Fruit fly (Drosophila melanogaster) whole organism, embryonic: Measurements from ENCODE around the gene Scgalpha.

Experiments
- CG1024 ChIP-seq: fragments of 200-800 bp; sonication (Bioruptor generic); IDR thresholded peaks from 2 replicates; pipeline ENCODE4 v1.3.6; 2022; ENCODE audit warnings: missing biosample characterization, missing genetic modification characterization
- CG10321 ChIP-seq: fragments of 200-800 bp; sonication (Bioruptor generic); IDR thresholded peaks from 2 replicates; pipeline ENCODE4 v1.3.6; 2022; ENCODE audit warnings: missing biosample characterization, missing genetic modification characterization
- CG10431 ChIP-seq: fragments of 200-800 bp; sonication (Bioruptor generic); optimal IDR thresholded peaks from 3 replicates; lab custom pipeline; 2018; ENCODE audit warnings: missing biosample characterization, mild to moderate bottlenecking, missing genetic modification characterization
- CG10959 ChIP-seq: fragments of 200-800 bp; sonication (Bioruptor generic); IDR thresholded peaks from 2 replicates; pipeline ENCODE4 v1.3.6; 2022; ENCODE audit warnings: missing biosample characterization, missing genetic modification characterization
- CG12744 ChIP-seq: fragments of 200-800 bp; sonication (Bioruptor generic); optimal IDR thresholded peaks from 2 replicates; lab custom pipeline; 2016; ENCODE audit warnings: missing biosample characterization, missing genetic modification characterization
- CG13424 ChIP-seq: fragments of 200-800 bp; sonication (Bioruptor generic); optimal IDR thresholded peaks from 2 replicates; lab custom pipeline; 2019; ENCODE audit warnings: missing biosample characterization, mild to moderate bottlenecking, missing genetic modification characterization, moderate library complexity
- CG14965 ChIP-seq: fragments of 200-800 bp; sonication (Bioruptor generic); optimal IDR thresholded peaks from 2 replicates; lab custom pipeline; 2016; ENCODE audit warnings: missing biosample characterization, missing genetic modification characterization, borderline replicate concordance
- CG16813 ChIP-seq: fragments of 200-800 bp; sonication (Bioruptor generic); IDR thresholded peaks from 3 replicates; pipeline ENCODE4 v1.3.6; 2022; ENCODE audit warnings: missing biosample characterization, missing genetic modification characterization; ENCODE audit not compliant: partially characterized antibody
- CG17186 ChIP-seq: fragments of 200-800 bp; sonication (Bioruptor generic); optimal IDR thresholded peaks from 3 replicates; lab custom pipeline; 2017; ENCODE audit warnings: missing biosample characterization, missing genetic modification reagents, missing genetic modification characterization
- CG17568 ChIP-seq: fragments of 200-800 bp; sonication (Bioruptor generic); optimal IDR thresholded peaks from 2 replicates; lab custom pipeline; 2018; ENCODE audit warnings: missing biosample characterization, mild to moderate bottlenecking, missing genetic modification characterization, moderate library complexity
- CG17802 ChIP-seq: fragments of 200-800 bp; sonication (Bioruptor generic); optimal IDR thresholded peaks from 2 replicates; lab custom pipeline; 2018; ENCODE audit warnings: missing biosample characterization, mild to moderate bottlenecking, missing genetic modification characterization, moderate library complexity
- CG2202 ChIP-seq: fragments of 200-800 bp; sonication (Bioruptor generic); optimal IDR thresholded peaks from 2 replicates; lab custom pipeline; 2018; ENCODE audit warnings: missing biosample characterization, mild to moderate bottlenecking, missing genetic modification characterization
- CG30431 ChIP-seq: fragments of 200-800 bp; sonication (Bioruptor generic); optimal IDR thresholded peaks from 2 replicates; lab custom pipeline; 2017; ENCODE audit warnings: missing biosample characterization, missing genetic modification characterization
- CG3281 ChIP-seq: fragments of 200-800 bp; sonication (Bioruptor generic); optimal IDR thresholded peaks from 3 replicates; lab custom pipeline; 2017; ENCODE audit warnings: missing biosample characterization, mild to moderate bottlenecking, missing genetic modification characterization
- CG33557 ChIP-seq: fragments of 200-800 bp; sonication (Bioruptor generic); optimal IDR thresholded peaks from 2 replicates; lab custom pipeline; 2019; ENCODE audit warnings: missing biosample characterization, mild to moderate bottlenecking, missing genetic modification characterization, moderate library complexity
- CG6175 ChIP-seq: fragments of 200-800 bp; sonication (Bioruptor generic); IDR thresholded peaks from 3 replicates; pipeline ENCODE4 v1.3.6; 2022; ENCODE audit warnings: missing biosample characterization, missing genetic modification characterization
- CG8388 ChIP-seq: fragments of 200-800 bp; sonication (Bioruptor generic); optimal IDR thresholded peaks from 2 replicates; lab custom pipeline; 2019; ENCODE audit warnings: missing biosample characterization, mild to moderate bottlenecking, missing genetic modification characterization, moderate library complexity
- CG8765 ChIP-seq: fragments of 200-800 bp; sonication (Bioruptor generic); IDR thresholded peaks from 2 replicates; pipeline ENCODE4 v1.3.6; 2022; ENCODE audit warnings: missing biosample characterization, missing genetic modification characterization
- CkIIα-i1 ChIP-seq: fragments of 200-800 bp; sonication (Bioruptor generic); IDR thresholded peaks from 2 replicates; pipeline ENCODE4 v1.3.6; 2022; ENCODE audit warnings: missing biosample characterization, missing genetic modification characterization
- Deaf1 ChIP-seq: fragments of 200-800 bp; optimal IDR thresholded peaks from 3 replicates; lab custom pipeline; 2019; ENCODE audit warnings: missing biosample characterization, mild to moderate bottlenecking, missing genetic modification characterization, moderate library complexity
- Fer1 ChIP-seq: fragments of 200-800 bp; sonication (Bioruptor generic); optimal IDR thresholded peaks from 2 replicates; lab custom pipeline; 2017; ENCODE audit warnings: missing biosample characterization, mild to moderate bottlenecking, missing genetic modification characterization
- Fer3 ChIP-seq: fragments of 200-800 bp; sonication (Bioruptor generic); optimal IDR thresholded peaks from 2 replicates; lab custom pipeline; 2018; ENCODE audit warnings: missing biosample characterization, mild to moderate bottlenecking, missing genetic modification characterization, moderate library complexity
- HLH54F ChIP-seq: fragments of 200-800 bp; sonication (Bioruptor generic); optimal IDR thresholded peaks from 3 replicates; lab custom pipeline; 2016; ENCODE audit warnings: missing biosample characterization, missing genetic modification characterization
- Hey ChIP-seq: fragments of 200-800 bp; sonication (Bioruptor generic); optimal IDR thresholded peaks from 3 replicates; lab custom pipeline; 2018; ENCODE audit warnings: missing biosample characterization, mild to moderate bottlenecking, missing genetic modification characterization
- Hr51 ChIP-seq, 2 experiments: fragments of 200-800 bp; sonication (Bioruptor generic); optimal IDR thresholded peaks; 2 replicates in 1 of 2; 3 replicates in 1 of 2; lab custom pipeline; 2016 to 2018; ENCODE audit warnings: missing biosample characterization in 2 of 2, missing genetic modification characterization in 2 of 2, mild to moderate bottlenecking in 1 of 2, moderate library complexity in 1 of 2
- NK7.1 ChIP-seq: fragments of 200-800 bp; sonication (Bioruptor generic); optimal IDR thresholded peaks from 3 replicates; lab custom pipeline; 2016; ENCODE audit warnings: missing biosample characterization, missing genetic modification characterization
- Poxn ChIP-seq: fragments of 200-800 bp; sonication (Bioruptor generic); IDR thresholded peaks from 2 replicates; pipeline ENCODE4 v1.3.6; 2022; ENCODE audit warnings: missing biosample characterization, missing genetic modification characterization
- Side ChIP-seq: fragments of 200-800 bp; sonication (Bioruptor generic); optimal IDR thresholded peaks from 2 replicates; lab custom pipeline; 2016; ENCODE audit warnings: missing biosample characterization, missing genetic modification characterization
- Taf1 ChIP-seq: fragments of 200-800 bp; sonication (Bioruptor generic); IDR thresholded peaks from 2 replicates; pipeline ENCODE4 v1.3.6; 2022; ENCODE audit warnings: missing biosample characterization, missing genetic modification characterization
- Trl ChIP-seq, 3 experiments: fragments of >200 bp in 2 of 3; fragments of 200-800 bp in 1 of 3; sonication (Bioruptor generic) in 1 of 3; optimal IDR thresholded peaks; 2 replicates in 1 of 3; 3 replicates in 2 of 3; lab custom pipeline; 2016 to 2017; ENCODE audit warnings: missing biosample characterization in 1 of 3, missing genetic modification characterization in 1 of 3
- ato ChIP-seq: fragments of 200-800 bp; sonication (Bioruptor generic); IDR thresholded peaks from 2 replicates; pipeline ENCODE4 v1.3.6; 2022; ENCODE audit warnings: missing biosample characterization, missing genetic modification characterization; ENCODE audit not compliant: partially characterized antibody
- crp ChIP-seq, 2 experiments: fragments of 200-800 bp; sonication (Bioruptor generic); optimal IDR thresholded peaks; 2 replicates in 1 of 2; 3 replicates in 1 of 2; lab custom pipeline; 2017; ENCODE audit warnings: missing biosample characterization in 2 of 2, missing genetic modification characterization in 2 of 2, mild to moderate bottlenecking in 1 of 2, moderate library complexity in 1 of 2
- dmrt99B ChIP-seq: fragments of 200-800 bp; sonication (Bioruptor generic); optimal IDR thresholded peaks from 2 replicates; lab custom pipeline; 2018; ENCODE audit warnings: missing biosample characterization, mild to moderate bottlenecking, missing genetic modification characterization, moderate library complexity
- emc ChIP-seq: fragments of 200-800 bp; sonication (Bioruptor generic); optimal IDR thresholded peaks from 2 replicates; lab custom pipeline; 2016; ENCODE audit warnings: missing biosample characterization, missing genetic modification characterization
- ems ChIP-seq: fragments of 200-800 bp; sonication (Bioruptor generic); optimal IDR thresholded peaks from 3 replicates; lab custom pipeline; 2016; ENCODE audit warnings: missing biosample characterization, missing genetic modification characterization
- eve ChIP-seq, 2 experiments: fragments of >200 bp; optimal IDR thresholded peaks; 2 replicates each; lab custom pipeline; 2017; ENCODE audit warnings: missing biosample characterization in 2 of 2, missing genetic modification characterization in 2 of 2
- gce ChIP-seq: fragments of 200-800 bp; sonication (Bioruptor generic); IDR thresholded peaks from 3 replicates; pipeline ENCODE4 v1.3.6; 2022; ENCODE audit warnings: missing biosample characterization, missing genetic modification characterization
- grau ChIP-seq: fragments of 200-800 bp; optimal IDR thresholded peaks from 3 replicates; lab custom pipeline; 2019; ENCODE audit warnings: missing biosample characterization, mild to moderate bottlenecking, missing genetic modification characterization, moderate library complexity
- gsb ChIP-seq: fragments of 200-800 bp; sonication (Bioruptor generic); IDR thresholded peaks from 2 replicates; pipeline ENCODE4 v1.3.6; 2022; ENCODE audit warnings: missing biosample characterization, missing genetic modification characterization
- hb ChIP-seq: fragments of 200-800 bp; sonication (Bioruptor generic); IDR thresholded peaks from 3 replicates; pipeline ENCODE4 v1.3.6; 2022; ENCODE audit warnings: missing biosample characterization, missing genetic modification characterization; ENCODE audit not compliant: partially characterized antibody
- insv ChIP-seq, 2 experiments: fragments of 200-800 bp; sonication (Bioruptor generic); optimal IDR thresholded peaks; 3 replicates each; lab custom pipeline; 2016 to 2018; ENCODE audit warnings: missing biosample characterization in 2 of 2, missing genetic modification characterization in 2 of 2
- inv ChIP-seq: fragments of 200-800 bp; sonication (Bioruptor generic); IDR thresholded peaks from 2 replicates; pipeline ENCODE4 v1.3.6; 2022; ENCODE audit warnings: missing biosample characterization, missing genetic modification characterization; ENCODE audit not compliant: partially characterized antibody
- lola ChIP-seq, 3 experiments: fragments of >200 bp in 2 of 3; fragments of 200-800 bp in 1 of 3; sonication (Bioruptor generic) in 1 of 3; optimal IDR thresholded peaks; 2 replicates each; lab custom pipeline; 2017 to 2019; ENCODE audit warnings: missing biosample characterization in 3 of 3, missing genetic modification characterization in 3 of 3, mild to moderate bottlenecking in 1 of 3, moderate library complexity in 1 of 3
- mirr ChIP-seq: fragments of 200-800 bp; sonication (Bioruptor generic); optimal IDR thresholded peaks from 3 replicates; lab custom pipeline; 2018; ENCODE audit warnings: missing biosample characterization, mild to moderate bottlenecking, missing genetic modification characterization
- nom ChIP-seq: fragments of 200-800 bp; sonication (Bioruptor generic); optimal IDR thresholded peaks from 2 replicates; lab custom pipeline; 2017; ENCODE audit warnings: missing biosample characterization, missing genetic modification characterization, mild to moderate bottlenecking, moderate library complexity, missing genetic modification reagents
- pb ChIP-seq: fragments of 200-800 bp; sonication (Bioruptor generic); optimal IDR thresholded peaks from 3 replicates; lab custom pipeline; 2016; ENCODE audit warnings: missing biosample characterization, missing genetic modification characterization
- pfk ChIP-seq: fragments of 200-800 bp; sonication (Bioruptor generic); optimal IDR thresholded peaks from 2 replicates; lab custom pipeline; 2018; ENCODE audit warnings: missing biosample characterization, mild to moderate bottlenecking, missing genetic modification characterization, moderate library complexity
- pita ChIP-seq: fragments of 200-800 bp; sonication (Bioruptor generic); optimal IDR thresholded peaks from 2 replicates; lab custom pipeline; 2017; ENCODE audit warnings: missing biosample characterization, mild to moderate bottlenecking, missing genetic modification characterization
- ssp ChIP-seq: fragments of 200-800 bp; sonication (Bioruptor generic); IDR thresholded peaks from 2 replicates; pipeline ENCODE4 v1.3.6; 2022; ENCODE audit warnings: missing biosample characterization, missing genetic modification characterization
- wek ChIP-seq: fragments of 200-800 bp; sonication (Bioruptor generic); optimal IDR thresholded peaks from 3 replicates; lab custom pipeline; 2018; ENCODE audit warnings: missing biosample characterization, mild to moderate bottlenecking, missing genetic modification characterization, moderate library complexity
- yki ChIP-seq: fragments of >200 bp; optimal IDR thresholded peaks from 3 replicates; lab custom pipeline; 2018

The Scgalpha gene

dm6 chr2L:8297070-8297469 lies 6.2 kb upstream of the Scgalpha start (continued):
- TF ChIP-seq CG17802: no peak
- TF ChIP-seq pb (GFP tag; lab: Kevin White, UChicago): no peak
- no peak for TF ChIP-seq inv
- TF ChIP-seq crp (GFP tag; optimal IDR thresholded peaks at IDR 0.05; lab: Kevin White, UChicago): peak in 1 of 2 experiments; percentile 37
- TF ChIP-seq Trl (optimal IDR thresholded peaks at IDR 0.05; lab: Kevin White, UChicago): no peak
- no peak for TF ChIP-seq Trl (GFP tag; optimal IDR thresholded peaks at IDR 0.05; lab: Kevin White, UChicago)
- no peak for TF ChIP-seq gsb (GFP tag; lab: Robert Waterston, UW)
- no peak for TF ChIP-seq HLH54F (GFP tag; lab: Kevin White, UChicago)
- no peak for TF ChIP-seq CG30431 (GFP tag; lab: Kevin White, UChicago)
- no peak for TF ChIP-seq CG8388 (GFP tag; lab: Kevin White, UChicago)
- no peak for TF ChIP-seq dmrt99B (tag; lab: Kevin White, UChicago)
- TF ChIP-seq wek (GFP tag; lab: Kevin White, UChicago): no peak
- TF ChIP-seq Poxn (GFP tag; lab: Robert Waterston, UW): no peak
- TF ChIP-seq ato: no peak
- no peak for TF ChIP-seq lola (GFP tag; optimal IDR thresholded peaks at IDR 0.05; lab: Kevin White, UChicago)
- no peak for TF ChIP-seq CG14965 (GFP tag; lab: Kevin White, UChicago)
- peak; percentile 73 for TF ChIP-seq Deaf1
- TF ChIP-seq CG3281 (GFP tag; lab: Kevin White, UChicago): no peak
- TF ChIP-seq NK7.1 (GFP tag; lab: Kevin White, UChicago): no peak
- TF ChIP-seq gce (GFP tag; lab: Robert Waterston, UW): no peak
- TF ChIP-seq CG33557 (GFP tag; lab: Kevin White, UChicago): no peak
- no peak for TF ChIP-seq Fer1 (GFP tag; lab: Kevin White, UChicago)
- no peak for TF ChIP-seq emc
- no peak for TF ChIP-seq pfk
- TF ChIP-seq CG6175 (GFP tag; lab: Robert Waterston, UW): no peak
- no peak for TF ChIP-seq CG16813
- TF ChIP-seq eve (GFP tag; optimal IDR thresholded peaks at IDR 0.05; lab: Kevin White, UChicago): no peak
- TF ChIP-seq Hr51 (GFP tag; optimal IDR thresholded peaks at IDR 0.05; lab: Kevin White, UChicago): no peak
- TF ChIP-seq CG2202 (tag; lab: Kevin White, UChicago): no peak
- TF ChIP-seq CkIIα-i1: no peak
- no peak for TF ChIP-seq CG12744 (GFP tag; lab: Kevin White, UChicago)
- no peak for TF ChIP-seq CG8765 (GFP tag; lab: Robert Waterston, UW)
- peak; percentile 36 for TF ChIP-seq CG10431 (GFP tag; lab: Kevin White, UChicago)
- no peak for TF ChIP-seq pita (GFP tag; lab: Kevin White, UChicago)
- TF ChIP-seq grau (tag; lab: Kevin White, UChicago): no peak
- TF ChIP-seq nom: no peak
- TF ChIP-seq Hey: no peak
- TF ChIP-seq CG1024 (GFP tag; lab: Robert Waterston, UW): no peak
- TF ChIP-seq insv (GFP tag; optimal IDR thresholded peaks at IDR 0.05; lab: Kevin White, UChicago): peak; percentile 56 to 88
- TF ChIP-seq Taf1: no peak
- no peak for TF ChIP-seq Side
- no peak for TF ChIP-seq CG17186 (GFP tag; lab: Kevin White, UChicago)
- TF ChIP-seq mirr (GFP tag; lab: Kevin White, UChicago): no peak
- TF ChIP-seq ssp (GFP tag; lab: Robert Waterston, UW): no peak
- TF ChIP-seq CG13424: no peak
- no peak for TF ChIP-seq ems (GFP tag; lab: Kevin White, UChicago)
- TF ChIP-seq yki (lab: Kevin White, UChicago): no peak
- TF ChIP-seq CG10959: no peak
- no peak for TF ChIP-seq hb (GFP tag; lab: Robert Waterston, UW)
- TF ChIP-seq CG10321 (GFP tag; lab: Robert Waterston, UW): no peak
- no peak for TF ChIP-seq CG17568 (GFP tag; lab: Kevin White, UChicago)
- TF ChIP-seq Fer3 (tag; lab: Kevin White, UChicago): no peak
